Fruit fly (Drosophila melanogaster): ENCODE results near the gene RhoGAP16F.

DNA sequence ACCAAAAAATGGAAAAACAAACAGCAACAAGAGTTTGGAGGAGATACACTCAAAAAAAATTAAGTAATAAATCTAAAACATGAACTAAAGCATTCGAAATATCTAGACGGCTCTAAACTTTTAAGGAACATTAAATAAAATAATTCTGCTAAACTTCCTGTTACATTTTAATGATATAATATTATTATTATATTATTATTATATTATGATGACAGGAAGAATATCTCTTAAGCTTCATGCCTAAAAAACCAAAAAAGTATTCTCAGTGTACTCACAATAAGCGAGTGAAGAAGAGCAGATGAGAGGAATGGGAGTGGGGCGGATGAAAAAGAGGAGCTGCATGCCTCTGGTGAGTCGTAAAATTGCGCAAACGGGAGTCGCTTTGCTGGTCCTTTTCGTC, 34.8 kb upstream of the RhoGAP16F start:
- TF ChIP-seq CTCF (optimal IDR thresholded peaks at IDR 0.05) (no peak), CG8478 (optimal IDR thresholded peaks at IDR 0.05) (no peak)
